Worm (Caenorhabditis elegans): ENCODE results near the gene T05B9.2.

The T05B9.2 gene

DNA sequence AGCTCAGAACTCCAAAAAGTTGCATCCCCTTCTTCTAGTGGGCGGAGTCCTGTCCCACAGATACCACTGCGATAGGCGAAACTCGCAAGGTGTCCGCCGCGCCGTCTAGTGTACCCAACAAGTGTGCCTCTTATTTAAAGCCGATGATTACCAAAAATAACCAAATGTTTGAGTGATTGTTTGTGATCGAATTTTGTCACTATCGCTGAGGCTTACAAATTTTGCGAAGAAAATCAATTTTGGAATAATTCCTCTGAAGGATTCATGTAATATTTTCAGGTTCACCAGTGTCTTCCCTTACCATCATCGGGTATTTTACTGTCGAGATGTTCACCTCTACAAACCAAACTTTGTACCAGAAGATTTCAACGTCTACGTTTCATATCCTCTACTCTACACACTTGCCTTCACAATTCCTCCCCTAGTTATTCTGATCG, 31.6 kb upstream of the T05B9.2 start (continued):
- TF ChIP-seq jun-1 (tag; optimal IDR thresholded peaks at IDR 0.05), result no peak
- TF ChIP-seq mdl-1 (tag; optimal IDR thresholded peaks at IDR 0.05), result peak in 1 of 2 experiments; percentile 18
- peak; percentile 27 for TF ChIP-seq unc-130 (GFP tag; optimal IDR thresholded peaks at IDR 0.05)
- peak; percentile 55 for TF ChIP-seq dpl-1 (GFP tag; optimal IDR thresholded peaks at IDR 0.05)
- no peak for TF ChIP-seq cey-2 (tag; optimal IDR thresholded peaks at IDR 0.05; ENCODE audit: borderline replicate concordance, insufficient read depth)
- no peak for TF ChIP-seq unc-62 (GFP tag; optimal IDR thresholded peaks at IDR 0.05 in 1 of 2)
- TF ChIP-seq unc-62 (tag; optimal IDR thresholded peaks at IDR 0.05), result no peak
- TF ChIP-seq ceh-82 (tag; optimal IDR thresholded peaks at IDR 0.05), result no peak
- TF ChIP-seq egl-27 (tag; optimal IDR thresholded peaks at IDR 0.05), result no peak
- no peak for TF ChIP-seq ztf-11 (tag; optimal IDR thresholded peaks at IDR 0.05)
- peak; percentile 86 for TF ChIP-seq lin-38 (GFP tag; IDR thresholded peaks at IDR 0.05)
- TF ChIP-seq F26F4.8 (GFP tag; conservative IDR thresholded peaks at IDR 0.05), result no peak
- TF ChIP-seq lin-39 (tag; optimal IDR thresholded peaks at IDR 0.05), result no peak
- TF ChIP-seq nhr-25 (tag; optimal IDR thresholded peaks at IDR 0.05; ENCODE audit: borderline replicate concordance, insufficient read depth), result no peak
- TF ChIP-seq snpc-1.2 (GFP tag; IDR thresholded peaks at IDR 0.05), result peak; percentile 85
- no peak for TF ChIP-seq T20F7.1 (GFP tag; optimal IDR thresholded peaks at IDR 0.05)

DNA sequence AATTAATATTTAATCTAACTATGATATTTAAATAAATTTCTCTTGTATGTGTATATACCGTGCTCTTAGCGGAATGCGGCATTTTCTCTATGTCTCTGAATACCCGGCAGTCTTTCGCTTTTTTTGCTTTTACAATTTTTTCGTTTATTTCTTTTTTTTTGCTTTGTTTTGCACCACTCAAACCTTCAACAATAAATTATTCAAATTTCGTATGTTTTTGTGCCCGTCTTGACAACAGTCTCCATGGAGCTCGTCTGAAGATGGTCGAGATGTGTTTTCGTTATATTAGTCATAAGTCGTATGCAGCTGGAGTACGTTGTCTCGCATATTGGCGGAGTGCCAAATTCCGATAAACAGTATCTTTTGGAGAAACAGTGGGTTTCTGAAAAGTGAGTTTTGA, 29.3 kb upstream of the T05B9.2 start, which contains the start of gene T06D8.2:
TSS of gene T06D8.2 (plus strand) at position 301 of the 400 bp plus-strand sequence.
- no peak for TF ChIP-seq dmd-6 (GFP tag; IDR thresholded peaks at IDR 0.05)
- TF ChIP-seq ztf-11 (tag; optimal IDR thresholded peaks at IDR 0.05), result no peak
- TF ChIP-seq R02D3.7 (tag; optimal IDR thresholded peaks at IDR 0.05), result no peak

DNA sequence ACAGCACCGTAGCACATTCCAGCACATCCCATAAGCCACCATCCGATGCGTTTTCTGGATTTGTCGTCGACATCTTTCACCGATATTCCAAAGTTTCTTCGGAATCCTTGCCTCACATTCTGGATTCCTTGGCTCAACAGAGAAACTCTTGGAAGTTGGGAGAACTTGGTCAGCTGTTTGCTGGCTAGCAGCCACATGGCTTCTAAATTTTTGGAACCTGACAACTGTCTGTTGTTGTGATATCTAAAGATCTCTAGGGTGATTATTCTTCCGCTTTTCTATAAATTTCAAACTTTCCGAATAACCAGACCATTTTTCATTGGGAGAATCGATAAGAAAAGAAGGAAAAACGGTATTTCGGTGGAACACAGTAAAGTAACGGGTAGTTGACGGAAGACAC, 20.9 kb upstream of the T05B9.2 start, which contains the start of gene cox-15:
TSS of gene cox-15 (minus strand) at position 202 of the 400 bp plus-strand sequence.
- TF ChIP-seq lin-38 (GFP tag; IDR thresholded peaks at IDR 0.05) (0 out of 2 replicates have a peak, but pooled peaks have one; percentile 32), nhr-237 (tag; optimal IDR thresholded peaks at IDR 0.05) (no peak), lir-3 (tag; optimal IDR thresholded peaks at IDR 0.05) (no peak), hmg-1.1 (GFP tag; IDR thresholded peaks at IDR 0.05) (no peak), ceh-32 (tag; optimal IDR thresholded peaks at IDR 0.05; ENCODE audit: poor library complexity) (no peak), F26F4.8 (GFP tag; conservative IDR thresholded peaks at IDR 0.05) (no peak), T26A8.4 (GFP tag; IDR thresholded peaks at IDR 0.05) (peak; percentile 34), ztf-7 (tag; optimal IDR thresholded peaks at IDR 0.05) (no peak), dmd-8 (GFP tag; IDR thresholded peaks at IDR 0.05) (peak; percentile 38; the same call in 1 of the 2 replicates), daf-19 (GFP tag; conservative IDR thresholded peaks at IDR 0.05) (no peak), nhr-41 (GFP tag; IDR thresholded peaks at IDR 0.05) (no peak), zag-1 (tag; optimal IDR thresholded peaks at IDR 0.05) (no peak), ama-1 (optimal IDR thresholded peaks at IDR 0.05) (peak; percentile 64)

ce11 chrII:11236274-11236673, 19.4 kb upstream of the T05B9.2 start, which contains the start of gene cchl-1:
TSS of gene cchl-1 (minus strand) at chrII:11236387.
- TF ChIP-seq nhr-28 (tag; optimal IDR thresholded peaks at IDR 0.05), result peak; percentile 18
- TF ChIP-seq ceh-62 (tag; optimal IDR thresholded peaks at IDR 0.05), result no peak
- TF ChIP-seq lin-38 (GFP tag; IDR thresholded peaks at IDR 0.05), result peak; percentile 53
- TF ChIP-seq aha-1 (tag), result no peak
- peak; percentile 2 for TF ChIP-seq F49E8.2 (tag; optimal IDR thresholded peaks at IDR 0.05; ENCODE audit: borderline replicate concordance)
- TF ChIP-seq mep-1 (tag; optimal IDR thresholded peaks at IDR 0.05), result peak; percentile 48
- TF ChIP-seq lsy-2 (tag; optimal IDR thresholded peaks at IDR 0.05), result peak in 1 of 2 experiments; percentile 35
- TF ChIP-seq lin-29 (GFP tag; IDR thresholded peaks at IDR 0.05), result no peak
- TF ChIP-seq dve-1 (tag; optimal IDR thresholded peaks at IDR 0.05; ENCODE audit: insufficient read depth), result peak; percentile 12
- peak; percentile 43 for TF ChIP-seq mes-2 (tag; optimal IDR thresholded peaks at IDR 0.05; ENCODE audit: poor library complexity, severe bottlenecking)
- no peak for TF ChIP-seq nhr-111 (GFP tag; optimal IDR thresholded peaks at IDR 0.05)
- no peak for TF ChIP-seq egl-27 (tag; optimal IDR thresholded peaks at IDR 0.05)
- no peak for TF ChIP-seq ztf-11 (tag; optimal IDR thresholded peaks at IDR 0.05)
- peak; percentile 2 for TF ChIP-seq lin-13 (GFP tag; optimal IDR thresholded peaks at IDR 0.05)
- TF ChIP-seq nhr-42 (GFP tag; IDR thresholded peaks at IDR 0.05), result no peak
- peak; percentile 92 for TF ChIP-seq T20F7.1 (GFP tag; optimal IDR thresholded peaks at IDR 0.05)
- no peak for TF ChIP-seq saeg-2 (GFP tag; IDR thresholded peaks at IDR 0.05)
